Worm (Caenorhabditis elegans) whole organism, midembryonic: Measurements from ENCODE around the gene frpr-7.

ENCODE experiments used
- flt-1 ChIP-seq: fragments of 200-800 bp; sonication (Bioruptor generic); IDR thresholded peaks from 2 replicates; pipeline ENCODE4 v1.3.6; 2022; ENCODE audit warnings: missing genetic modification characterization, missing compliant biosample characterization
- ztf-29 ChIP-seq: fragments of 200-800 bp; sonication (Bioruptor generic); IDR thresholded peaks from 2 replicates; pipeline ENCODE4 v1.3.6; 2022; ENCODE audit warnings: missing genetic modification reagents, missing genetic modification characterization, missing compliant biosample characterization

- TF ChIP-seq ztf-29, result no peak
- TF ChIP-seq flt-1 (GFP tag; lab: Robert Waterston, UW), result 0 out of 2 replicates have a peak, but pooled peaks have one; percentile 11
These were observed 48.7 kb upstream of the frpr-7 start for ce11 chrX:17628345-17628744.
